Worm (Caenorhabditis elegans) whole organism, L4 larva: ENCODE results near the gene C06A12.8.

Experiments used
- nhr-6 ChIP-seq: fragments of 150-350 bp; optimal IDR thresholded peaks from 2 replicates; lab custom pipeline; 2014; ENCODE audit warnings: missing biosample characterization, missing genetic modification characterization
- pha-4 ChIP-seq, 2 experiments: fragments of 150-350 bp in 1 of 2; fragments of 200-800 bp in 1 of 2; sonication (Bioruptor generic) in 1 of 2; IDR thresholded peaks in 1 of 2; optimal IDR thresholded peaks in 1 of 2; 2 replicates each; pipeline versions ENCODE4 v1.3.6 to Lab custom; 2014 to 2022; ENCODE audit warnings: missing genetic modification characterization in 2 of 2, missing genetic modification reagents in 2 of 2, missing biosample characterization in 1 of 2, missing compliant biosample characterization in 1 of 2
- skn-1 ChIP-seq: fragments of 150-350 bp; optimal IDR thresholded peaks from 2 replicates; lab custom pipeline; 2014; ENCODE audit warnings: missing biosample characterization, missing genetic modification characterization

DNA sequence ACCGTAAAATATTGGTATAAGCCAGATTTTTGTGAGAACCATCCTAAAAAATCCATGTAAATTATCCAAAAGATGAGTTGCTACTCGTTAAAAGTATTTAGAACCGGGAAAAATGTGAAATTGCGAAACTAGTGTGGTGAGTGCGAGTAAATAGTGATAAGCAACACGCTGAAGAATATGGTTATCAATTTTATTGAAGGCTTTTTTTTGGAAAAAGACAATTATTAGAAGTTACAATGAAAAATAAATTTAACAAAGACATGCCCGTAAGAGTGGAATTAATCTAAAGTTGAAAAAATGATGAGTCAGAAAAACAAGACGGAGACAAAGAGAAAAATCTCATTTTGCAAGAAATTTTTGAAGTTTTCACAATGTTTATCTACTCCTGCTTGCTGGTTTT lies 28.7 kb downstream of the C06A12.8 start, which contains the start of gene F11E6.6:
- TF ChIP-seq pha-4 (GFP tag; IDR thresholded peaks at IDR 0.05; lab: Robert Waterston, UW): no peak
- no peak for TF ChIP-seq pha-4 (tag; optimal IDR thresholded peaks at IDR 0.05; lab: Kevin White, UChicago)
- TF ChIP-seq nhr-6 (tag; lab: Kevin White, UChicago): no peak
- no peak for TF ChIP-seq skn-1 (tag; lab: Kevin White, UChicago)
